Fruit fly (Drosophila melanogaster): ENCODE results near the gene CG5984.
A peak's percentile ranks its signal among the peaks of the same experiment; 100 is the strongest.

CG5984 gene

dm6 chr3R:27281022-27281810, 33.4 kb upstream of the CG5984 start (continued):
- TF ChIP-seq chinmo (GFP tag; IDR thresholded peaks at IDR 0.05; ENCODE audit: partially characterized antibody) (peak; percentile 88; the same call in 3 of the 4 replicates), klu (GFP tag; IDR thresholded peaks at IDR 0.05) (peak; percentile 86), Fer3 (tag; optimal IDR thresholded peaks at IDR 0.05) (peak; percentile 96), CG9727 (GFP tag; optimal IDR thresholded peaks at IDR 0.05) (peak; percentile 95), Eip74EF (GFP tag; optimal IDR thresholded peaks at IDR 0.05) (peak in 1 of 2 experiments; percentile 88), CG30403 (GFP tag; optimal IDR thresholded peaks at IDR 0.05) (peak; percentile 94), crp (GFP tag; optimal IDR thresholded peaks at IDR 0.05) (peak in 1 of 2 experiments; percentile 68), dan (GFP tag; IDR thresholded peaks at IDR 0.05) (no peak; the same call in 1 of the 2 replicates), CG11560 (tag; IDR thresholded peaks at IDR 0.05) (peak; percentile 85), CG1602 (GFP tag; optimal IDR thresholded peaks at IDR 0.05) (peak; percentile 91), Ssrp (tag; optimal IDR thresholded peaks at IDR 0.05) (peak; percentile 91), CG8478 (optimal IDR thresholded peaks at IDR 0.05) (peak; percentile 82), Stat92E (GFP tag; optimal IDR thresholded peaks at IDR 0.05) (peak in 1 of 3 experiments; percentile 63), CG34376 (GFP tag; optimal IDR thresholded peaks at IDR 0.05) (peak; percentile 96), CG17829 (tag; optimal IDR thresholded peaks at IDR 0.05) (peak; percentile 87), zfh1 (GFP tag; IDR thresholded peaks at IDR 0.05) (peak; percentile 98), CG17568 (GFP tag; optimal IDR thresholded peaks at IDR 0.05) (peak; percentile 90), jumu (GFP tag; optimal IDR thresholded peaks at IDR 0.05) (peak; percentile 95), Blimp-1 (GFP tag; optimal IDR thresholded peaks at IDR 0.05) (peak; percentile 92), Dll (GFP tag; IDR thresholded peaks at IDR 0.05; ENCODE audit: partially characterized antibody) (peak; percentile 29; the same call in 1 of the 4 replicates), tup (GFP tag; optimal IDR thresholded peaks at IDR 0.05) (peak; percentile 80), HLH54F (GFP tag; optimal IDR thresholded peaks at IDR 0.05) (peak; percentile 96), H2.0 (GFP tag; IDR thresholded peaks at IDR 0.05) (peak; percentile 97), CG4360 (GFP tag; IDR thresholded peaks at IDR 0.05) (peak; percentile 78), danr (GFP tag; IDR thresholded peaks at IDR 0.05) (peak; percentile 95), CG6683 (GFP tag; optimal IDR thresholded peaks at IDR 0.05) (peak; percentile 91), Fer1 (GFP tag; optimal IDR thresholded peaks at IDR 0.05) (peak; percentile 97), fd64A (GFP tag; optimal IDR thresholded peaks at IDR 0.05) (peak; percentile 92), CTCF (GFP tag; optimal IDR thresholded peaks at IDR 0.05) (peak; percentile 66), D (optimal IDR thresholded peaks at IDR 0.05) (no peak), D (GFP tag; optimal IDR thresholded peaks at IDR 0.05) (peak; percentile 88), gce (GFP tag; IDR thresholded peaks at IDR 0.05) (peak; percentile 96), inv (GFP tag; IDR thresholded peaks at IDR 0.05; ENCODE audit: partially characterized antibody) (0 out of 2 replicates have a peak, but pooled peaks have one; percentile 36), CG16813 (GFP tag; IDR thresholded peaks at IDR 0.05; ENCODE audit: partially characterized antibody) (peak; percentile 51; the same call in 2 of the 3 replicates), Hr51 (GFP tag; optimal IDR thresholded peaks at IDR 0.05) (peak; percentile 92 to 95), pfk (GFP tag; optimal IDR thresholded peaks at IDR 0.05) (no peak), CG7786 (GFP tag; optimal IDR thresholded peaks at IDR 0.05) (peak; percentile 98), CG2712 (tag; optimal IDR thresholded peaks at IDR 0.05) (peak; percentile 94), en (GFP tag; optimal IDR thresholded peaks at IDR 0.05) (peak; percentile 82), E2f2 (GFP tag; IDR thresholded peaks at IDR 0.05) (peak; percentile 84), pnt (GFP tag; optimal IDR thresholded peaks at IDR 0.05) (peak; percentile 93), CG1529 (GFP tag; optimal IDR thresholded peaks at IDR 0.05) (peak; percentile 92), CG5180 (GFP tag; optimal IDR thresholded peaks at IDR 0.05) (peak; percentile 71), CG33557 (GFP tag; optimal IDR thresholded peaks at IDR 0.05) (peak; percentile 15), CG14014 (GFP tag; IDR thresholded peaks at IDR 0.05) (peak; percentile 97), Opbp (GFP tag; IDR thresholded peaks at IDR 0.05; ENCODE audit: partially characterized antibody) (peak; percentile 68), Pdp1 (GFP tag; optimal IDR thresholded peaks at IDR 0.05) (peak; percentile 89 to 96), vvl (GFP tag; IDR thresholded peaks at IDR 0.05) (peak; percentile 99)
